Worm (Caenorhabditis elegans) whole organism, L2 larva: ENCODE measurements around the gene srz-19.

Source experiments
- lin-11 ChIP-seq: fragments of 150-350 bp; sonication (generic microtip); optimal IDR thresholded peaks from 2 replicates; lab custom pipeline; 2014; ENCODE audit warnings: missing biosample characterization, missing genetic modification characterization, inconsistent platforms, mixed read lengths
- lin-13 ChIP-seq: fragments of 150-350 bp; optimal IDR thresholded peaks from 2 replicates; lab custom pipeline; 2014; ENCODE audit warnings: missing biosample characterization, missing genetic modification reagents, missing genetic modification characterization
- mbf-1 ChIP-seq: sonication (generic microtip); optimal IDR thresholded peaks from 2 replicates; lab custom pipeline; 2017; ENCODE audit warnings: missing biosample characterization, missing genetic modification characterization
- mdl-1 ChIP-seq, 2 experiments: fragments of 150-350 bp in 1 of 2; sonication (generic microtip) in 1 of 2; optimal IDR thresholded peaks; 2 replicates each; lab custom pipeline; 2017; ENCODE audit warnings: missing biosample characterization in 2 of 2, missing genetic modification characterization in 2 of 2

DNA sequence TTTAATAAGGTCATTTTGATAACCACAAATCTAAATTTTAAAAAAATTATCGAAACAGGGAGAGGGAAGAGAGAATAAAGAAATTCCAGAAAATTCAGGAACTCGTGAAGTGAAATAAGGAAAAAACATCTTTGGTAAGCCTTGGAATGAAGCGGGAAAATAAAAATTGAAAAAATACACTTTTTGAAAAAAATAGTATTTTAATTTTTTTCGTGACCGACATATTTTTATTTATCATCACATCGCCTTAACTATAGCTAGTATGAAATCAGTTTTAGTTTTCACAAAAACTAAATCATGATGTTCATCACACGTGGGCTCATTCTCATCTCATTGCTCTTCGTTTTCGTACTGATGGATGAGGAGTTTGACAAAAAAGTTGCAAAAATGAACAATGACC is 10.5 kb upstream of the srz-19 start, which contains the start of gene F56D6.13:
- no peak for TF ChIP-seq mbf-1 (tag; lab: Kevin White, UChicago)
- TF ChIP-seq lin-11: no peak
- no peak for TF ChIP-seq mdl-1 (tag; optimal IDR thresholded peaks at IDR 0.05; lab: Kevin White, UChicago)
- TF ChIP-seq lin-13 (GFP tag; lab: Kevin White, UChicago): no peak
